Worm (Caenorhabditis elegans): Measurements from ENCODE around the gene kbp-2.

kbp-2 gene

ce11 chrIII:4924134-4924533 lies 20.4 kb upstream of the kbp-2 start:
- TF ChIP-seq nhr-11 (tag; optimal IDR thresholded peaks at IDR 0.05) (no peak), nhr-77 (tag; optimal IDR thresholded peaks at IDR 0.05) (no peak), ceh-16 (tag; optimal IDR thresholded peaks at IDR 0.05) (no peak), nhr-28 (tag; optimal IDR thresholded peaks at IDR 0.05) (no peak), elt-2 (tag; optimal IDR thresholded peaks at IDR 0.05) (no peak), nfya-1 (tag; optimal IDR thresholded peaks at IDR 0.05; ENCODE audit: insufficient read depth) (no peak), R02D3.7 (tag; optimal IDR thresholded peaks at IDR 0.05) (no peak), ama-1 (optimal IDR thresholded peaks at IDR 0.05) (no peak), lin-15B (tag; optimal IDR thresholded peaks at IDR 0.05) (no peak), nhr-237 (tag; optimal IDR thresholded peaks at IDR 0.05) (no peak), nhr-76 (tag; optimal IDR thresholded peaks at IDR 0.05) (no peak), nhr-12 (tag; optimal IDR thresholded peaks at IDR 0.05) (no peak)

- TF ChIP-seq lin-39 (tag; optimal IDR thresholded peaks at IDR 0.05): peak; percentile 6
- peak; percentile 71 for TF ChIP-seq nhr-43 (tag; optimal IDR thresholded peaks at IDR 0.05; ENCODE audit: poor library complexity, severe bottlenecking)
- peak; percentile 28 for TF ChIP-seq nfya-1 (tag; optimal IDR thresholded peaks at IDR 0.05; ENCODE audit: insufficient read depth)
Observed at ce11 chrIII:4922020-4922419, 18.3 kb upstream of the kbp-2 start, which contains the start of gene mmab-1. TSS of gene mmab-1 (minus strand) at chrIII:4922114.

DNA sequence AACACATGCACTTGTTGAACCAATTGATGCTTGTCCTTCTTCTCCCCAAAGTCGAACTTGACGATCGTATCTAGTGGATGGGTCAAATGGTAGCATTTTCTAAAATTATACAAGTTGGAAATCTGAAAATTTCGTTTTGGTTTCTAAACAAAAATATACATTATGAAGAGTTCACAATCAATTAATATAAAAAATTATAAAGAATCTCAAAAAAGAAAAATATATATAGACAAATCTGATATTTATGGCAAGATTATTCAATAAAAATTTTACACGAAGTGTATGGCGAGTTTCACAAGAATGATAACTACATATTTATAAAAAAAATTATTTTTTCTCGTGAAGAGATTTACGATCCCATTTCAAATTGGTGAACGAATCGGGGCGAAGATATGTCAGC lies 16.5 kb upstream of the kbp-2 start, which contains the start of gene ula-1:
ula-1 (minus strand) TSS at position 101 of the 400 bp plus-strand sequence.
- TF ChIP-seq ceh-9 (tag; optimal IDR thresholded peaks at IDR 0.05): no peak
- TF ChIP-seq mml-1 (tag; optimal IDR thresholded peaks at IDR 0.05): no peak
- no peak for TF ChIP-seq ceh-16 (tag; optimal IDR thresholded peaks at IDR 0.05)
- no peak for TF ChIP-seq hmg-11 (tag; optimal IDR thresholded peaks at IDR 0.05)
- no peak for TF ChIP-seq eor-1 (tag; optimal IDR thresholded peaks at IDR 0.05)
- TF ChIP-seq lin-39 (tag; optimal IDR thresholded peaks at IDR 0.05): no peak
- TF ChIP-seq tbx-2 (tag; optimal IDR thresholded peaks at IDR 0.05): no peak
- TF ChIP-seq nfya-1 (tag; optimal IDR thresholded peaks at IDR 0.05; ENCODE audit: insufficient read depth): no peak
- no peak for TF ChIP-seq egl-5 (tag; optimal IDR thresholded peaks at IDR 0.05)
- no peak for TF ChIP-seq egl-27 (tag; optimal IDR thresholded peaks at IDR 0.05)
- no peak for TF ChIP-seq fos-1 (tag; optimal IDR thresholded peaks at IDR 0.05)
- TF ChIP-seq skn-1 (tag; optimal IDR thresholded peaks at IDR 0.05): no peak
- TF ChIP-seq fkh-2 (tag; optimal IDR thresholded peaks at IDR 0.05): no peak
- no peak for TF ChIP-seq elt-1 (tag; optimal IDR thresholded peaks at IDR 0.05)
- no peak for TF ChIP-seq R02D3.7 (tag; optimal IDR thresholded peaks at IDR 0.05)
- TF ChIP-seq nhr-76 (tag; optimal IDR thresholded peaks at IDR 0.05): no peak
- no peak for TF ChIP-seq sea-2 (GFP tag; optimal IDR thresholded peaks at IDR 0.05)

ce11 chrIII:4918906-4919305 lies 15.2 kb upstream of the kbp-2 start:
- TF ChIP-seq unc-62 (GFP tag; optimal IDR thresholded peaks at IDR 0.05) (no peak), elt-3 (tag; optimal IDR thresholded peaks at IDR 0.05) (no peak), ceh-82 (tag; optimal IDR thresholded peaks at IDR 0.05) (no peak), ceh-16 (tag; optimal IDR thresholded peaks at IDR 0.05) (no peak), unc-39 (tag; optimal IDR thresholded peaks at IDR 0.05) (no peak), nhr-67 (tag; optimal IDR thresholded peaks at IDR 0.05) (no peak), tbx-2 (tag; optimal IDR thresholded peaks at IDR 0.05) (no peak), ZK546.5 (tag; optimal IDR thresholded peaks at IDR 0.05) (no peak), nhr-25 (tag; optimal IDR thresholded peaks at IDR 0.05) (no peak), aly-2 (tag; optimal IDR thresholded peaks at IDR 0.05) (no peak), elt-1 (tag; optimal IDR thresholded peaks at IDR 0.05) (no peak), pha-4 (tag; optimal IDR thresholded peaks at IDR 0.05) (no peak), sea-2 (GFP tag; optimal IDR thresholded peaks at IDR 0.05) (no peak)

ce11 chrIII:4917960-4918712 lies 14.5 kb upstream of the kbp-2 start, which contains the start of gene rpb-8:
TSS of gene rpb-8 (minus strand) at chrIII:4918008.
- TF ChIP-seq nfya-1 (tag; optimal IDR thresholded peaks at IDR 0.05; ENCODE audit: insufficient read depth) (peak; percentile 72), eor-1 (tag; optimal IDR thresholded peaks at IDR 0.05) (no peak), elt-3 (tag; optimal IDR thresholded peaks at IDR 0.05) (no peak), mdl-1 (tag; optimal IDR thresholded peaks at IDR 0.05) (no peak), ztf-11 (tag; optimal IDR thresholded peaks at IDR 0.05) (no peak), lin-15B (tag; optimal IDR thresholded peaks at IDR 0.05) (peak; percentile 71), ceh-16 (tag; optimal IDR thresholded peaks at IDR 0.05) (no peak), egl-5 (tag; optimal IDR thresholded peaks at IDR 0.05) (peak; percentile 57), nhr-11 (tag; optimal IDR thresholded peaks at IDR 0.05) (no peak), nhr-76 (tag; optimal IDR thresholded peaks at IDR 0.05) (no peak), egl-27 (tag; optimal IDR thresholded peaks at IDR 0.05) (no peak), nhr-28 (tag; optimal IDR thresholded peaks at IDR 0.05) (no peak), jun-1 (tag; optimal IDR thresholded peaks at IDR 0.05) (no peak), elt-1 (tag; optimal IDR thresholded peaks at IDR 0.05) (no peak), pha-4 (tag; optimal IDR thresholded peaks at IDR 0.05) (peak; percentile 71), lin-39 (tag; optimal IDR thresholded peaks at IDR 0.05) (peak; percentile 61), tbx-2 (tag; optimal IDR thresholded peaks at IDR 0.05) (no peak), pqm-1 (tag; optimal IDR thresholded peaks at IDR 0.05) (no peak), nhr-43 (tag; optimal IDR thresholded peaks at IDR 0.05; ENCODE audit: poor library complexity, severe bottlenecking) (no peak), nhr-25 (tag; optimal IDR thresholded peaks at IDR 0.05) (peak; percentile 8), ztf-4 (tag; optimal IDR thresholded peaks at IDR 0.05) (no peak), snpc-4 (tag; optimal IDR thresholded peaks at IDR 0.05) (peak; percentile 37), hmg-11 (tag; optimal IDR thresholded peaks at IDR 0.05) (no peak), zag-1 (tag; optimal IDR thresholded peaks at IDR 0.05) (no peak)

All from whole organism, L3 larva.